Worm (Caenorhabditis elegans) whole organism, midembryonic: ENCODE data around the gene exos-8.

ENCODE experiments used
- T22C8.4 ChIP-seq: fragments of 200-800 bp; sonication (Bioruptor generic); IDR thresholded peaks from 2 replicates; pipeline ENCODE4 v1.3.6; 2022; ENCODE audit warnings: missing genetic modification characterization, missing compliant biosample characterization
- cog-1 ChIP-seq: sonication (generic microtip); optimal IDR thresholded peaks from 2 replicates; lab custom pipeline; 2016; ENCODE audit warnings: missing genetic modification characterization, missing compliant biosample characterization
- flt-1 ChIP-seq: fragments of 200-800 bp; sonication (Bioruptor generic); IDR thresholded peaks from 2 replicates; pipeline ENCODE4 v1.3.6; 2022; ENCODE audit warnings: missing genetic modification characterization, missing compliant biosample characterization
- klf-2 ChIP-seq: fragments of 200-800 bp; sonication (Bioruptor generic); conservative IDR thresholded peaks from 2 replicates; pipeline ENCODE4 v1.3.6; 2022; ENCODE audit warnings: missing genetic modification reagents, missing genetic modification characterization, missing compliant biosample characterization
- med-1 ChIP-seq: sonication (generic microtip); optimal IDR thresholded peaks from 2 replicates; lab custom pipeline; 2017; ENCODE audit warnings: missing genetic modification characterization, mild to moderate bottlenecking, missing compliant biosample characterization, antibody characterized with exemption, missing genetic modification reagents; ENCODE audit not compliant: insufficient read depth
- ref-1 ChIP-seq: fragments of 200-800 bp; sonication (Bioruptor generic); conservative IDR thresholded peaks from 2 replicates; pipeline ENCODE4 v1.3.6; 2022; ENCODE audit warnings: missing genetic modification reagents, missing genetic modification characterization, missing compliant biosample characterization
- tab-1 ChIP-seq: fragments of 200-800 bp; sonication (Bioruptor generic); IDR thresholded peaks from 2 replicates; pipeline ENCODE4 v1.3.6; 2022; ENCODE audit warnings: missing genetic modification characterization, missing compliant biosample characterization
- ztf-23 ChIP-seq: fragments of 200-800 bp; sonication (Bioruptor generic); IDR thresholded peaks from 2 replicates; pipeline ENCODE4 v1.3.6; 2022; ENCODE audit warnings: missing genetic modification reagents, missing genetic modification characterization, missing compliant biosample characterization
- ztf-29 ChIP-seq: fragments of 200-800 bp; sonication (Bioruptor generic); IDR thresholded peaks from 2 replicates; pipeline ENCODE4 v1.3.6; 2022; ENCODE audit warnings: missing genetic modification reagents, missing genetic modification characterization, missing compliant biosample characterization

Gene exos-8

DNA sequence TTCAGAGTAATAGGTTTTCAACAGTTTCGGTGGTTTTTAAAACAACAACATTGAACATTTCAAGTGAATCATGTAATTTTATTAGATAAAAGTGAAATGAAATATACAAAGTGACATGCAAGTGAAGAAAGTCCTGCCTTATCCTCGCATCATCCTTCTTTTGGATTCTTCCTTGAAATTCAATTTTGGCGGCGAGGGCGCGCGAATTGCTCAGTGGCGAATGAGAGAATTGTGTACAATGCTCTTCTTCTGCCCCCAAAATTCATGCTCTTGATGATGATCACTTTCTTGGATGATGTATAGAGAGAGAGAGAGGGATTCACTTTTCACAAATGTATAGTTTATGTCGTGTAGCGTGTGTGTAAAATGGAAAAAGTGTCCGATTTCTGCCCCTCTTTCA, 31.8 kb upstream of the exos-8 start:
- TF ChIP-seq med-1 (GFP tag; lab: Kevin White, UChicago) (no peak), klf-2 (GFP tag; lab: Robert Waterston, UW) (no peak), tab-1 (GFP tag; lab: Robert Waterston, UW) (no peak), flt-1 (GFP tag; lab: Robert Waterston, UW) (no peak), T22C8.4 (GFP tag; lab: Robert Waterston, UW) (no peak), ref-1 (GFP tag; lab: Robert Waterston, UW) (no peak), ztf-29 (no peak), cog-1 (tag; lab: Kevin White, UChicago) (no peak), ztf-23 (GFP tag; lab: Robert Waterston, UW) (no peak)

DNA sequence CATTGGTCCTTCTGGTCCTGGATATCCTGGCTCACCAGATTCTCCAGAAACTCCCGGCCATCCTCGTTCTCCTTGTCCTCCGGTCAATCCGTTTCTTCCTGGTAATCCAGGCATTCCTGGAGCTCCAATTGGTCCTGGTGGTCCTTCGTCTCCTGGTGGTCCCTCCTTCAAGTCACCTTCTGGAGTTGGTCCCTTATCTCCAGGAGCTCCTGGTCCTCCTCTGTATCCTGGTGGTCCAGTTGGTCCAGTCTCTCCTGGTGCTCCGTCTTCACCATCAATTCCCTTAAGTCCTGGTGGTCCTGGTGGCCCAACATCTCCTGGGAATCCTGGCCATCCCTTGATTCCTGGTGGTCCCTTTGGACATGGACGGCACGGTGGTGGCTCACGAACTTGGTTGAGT, 30.9 kb upstream of the exos-8 start:
- no peak for TF ChIP-seq med-1 (GFP tag; lab: Kevin White, UChicago)
- no peak for TF ChIP-seq T22C8.4 (GFP tag; lab: Robert Waterston, UW)
- TF ChIP-seq ztf-23 (GFP tag; lab: Robert Waterston, UW) = no peak; the same call in 1 of the 2 replicates
- TF ChIP-seq ref-1 (GFP tag; lab: Robert Waterston, UW) = no peak
- no peak for TF ChIP-seq cog-1 (tag; lab: Kevin White, UChicago)
- no peak for TF ChIP-seq ztf-29
- TF ChIP-seq klf-2 (GFP tag; lab: Robert Waterston, UW) = no peak
- TF ChIP-seq tab-1 (GFP tag; lab: Robert Waterston, UW) = no peak
- no peak for TF ChIP-seq flt-1 (GFP tag; lab: Robert Waterston, UW)

DNA sequence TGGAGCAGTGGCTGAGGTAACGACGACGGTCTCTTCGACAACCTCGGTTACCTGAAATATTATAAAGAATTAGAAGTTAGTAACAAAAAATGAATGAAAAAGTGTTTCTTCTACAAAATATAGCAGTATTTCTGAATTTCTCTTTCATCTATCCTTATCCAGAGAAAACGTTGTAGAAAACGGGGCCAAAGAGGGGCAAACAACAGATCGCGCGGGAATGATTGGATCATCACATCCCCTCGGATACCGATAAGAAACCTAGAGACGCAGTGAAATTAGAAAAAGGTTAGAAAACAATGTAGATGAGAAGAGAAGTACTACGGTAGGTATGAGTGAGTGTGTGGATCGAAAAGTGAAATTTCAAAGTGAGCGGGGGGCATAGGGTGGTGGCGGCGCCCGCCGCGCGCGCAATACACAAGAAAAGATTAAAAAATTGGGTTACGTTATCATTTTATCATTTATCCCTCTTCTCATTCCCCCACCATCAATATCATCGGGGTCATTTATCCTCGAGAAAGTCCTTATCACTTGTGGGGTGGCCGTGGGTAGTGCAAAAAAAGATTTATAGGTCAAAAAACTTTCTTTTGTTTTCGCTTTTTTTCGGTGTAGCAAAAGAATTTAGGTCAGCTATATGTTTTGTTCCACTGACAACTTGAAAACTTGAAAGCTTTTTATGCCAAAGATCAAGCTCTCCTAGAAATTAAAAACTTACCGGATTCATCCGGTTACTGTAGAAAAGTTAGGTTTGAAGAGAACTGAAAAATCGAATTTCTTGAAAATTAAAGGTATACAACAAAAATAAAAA, 29.1 kb upstream of the exos-8 start, which contains the start of the genes dpy-10 and T14B4.19:
dpy-10 (minus strand) TSS at position 51 of the 805 bp plus-strand sequence.
T14B4.19 (minus strand) TSS at position 755 of the 805 bp plus-strand sequence.
- TF ChIP-seq ref-1 (GFP tag; lab: Robert Waterston, UW) (no peak), T22C8.4 (GFP tag; lab: Robert Waterston, UW) (no peak), cog-1 (tag; lab: Kevin White, UChicago) (no peak), med-1 (GFP tag; lab: Kevin White, UChicago) (no peak), ztf-23 (GFP tag; lab: Robert Waterston, UW) (no peak), flt-1 (GFP tag; lab: Robert Waterston, UW) (no peak), ztf-29 (no peak)

ce11 chrII:6713003-6713402, 28.5 kb upstream of the exos-8 start:
- no peak for TF ChIP-seq flt-1 (GFP tag; lab: Robert Waterston, UW)
- no peak for TF ChIP-seq cog-1 (tag; lab: Kevin White, UChicago)
- TF ChIP-seq klf-2 (GFP tag; lab: Robert Waterston, UW) = no peak
- TF ChIP-seq T22C8.4 (GFP tag; lab: Robert Waterston, UW) = no peak
- no peak for TF ChIP-seq ref-1 (GFP tag; lab: Robert Waterston, UW)
- no peak for TF ChIP-seq med-1 (GFP tag; lab: Kevin White, UChicago)
- no peak for TF ChIP-seq tab-1 (GFP tag; lab: Robert Waterston, UW)
- TF ChIP-seq ztf-23 (GFP tag; lab: Robert Waterston, UW) = no peak

DNA sequence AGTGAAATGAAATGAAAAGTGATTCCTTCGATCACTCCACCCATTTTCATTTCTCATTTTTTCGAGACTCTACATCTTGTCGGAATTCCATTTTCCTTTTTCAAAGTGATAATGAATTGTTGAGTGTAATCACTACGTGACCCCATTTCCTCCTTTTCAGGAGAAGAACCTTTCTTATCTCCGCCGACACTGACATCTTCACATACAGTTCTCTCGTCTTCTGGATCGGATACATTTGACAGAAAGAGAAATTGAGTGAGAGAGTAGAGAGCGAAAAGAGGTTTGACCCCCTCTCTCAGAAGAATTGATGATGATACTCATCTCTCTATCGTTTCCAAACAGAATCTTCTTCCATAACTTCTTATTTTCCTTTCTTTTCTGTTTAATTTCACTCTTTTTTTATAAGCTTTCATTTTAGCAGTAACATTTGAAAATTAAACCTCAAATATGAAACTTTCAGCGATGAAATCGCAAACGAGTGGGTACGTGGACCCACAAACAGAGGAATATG, 27.6 kb upstream of the exos-8 start, which contains the start of gene dpy-2:
dpy-2 (plus strand) TSS at position 461 of the 511 bp plus-strand sequence.
- no peak for TF ChIP-seq med-1 (GFP tag; lab: Kevin White, UChicago)
- no peak for TF ChIP-seq cog-1 (tag; lab: Kevin White, UChicago)
- TF ChIP-seq flt-1 (GFP tag; lab: Robert Waterston, UW) = no peak
- TF ChIP-seq ref-1 (GFP tag; lab: Robert Waterston, UW) = no peak
- no peak for TF ChIP-seq ztf-23 (GFP tag; lab: Robert Waterston, UW)
- TF ChIP-seq ztf-29 = no peak
- no peak for TF ChIP-seq tab-1 (GFP tag; lab: Robert Waterston, UW)

ce11 chrII:6715853-6716252, 25.6 kb upstream of the exos-8 start:
- TF ChIP-seq cog-1 (tag; lab: Kevin White, UChicago) = no peak
- TF ChIP-seq ztf-29 = no peak
- no peak for TF ChIP-seq med-1 (GFP tag; lab: Kevin White, UChicago)
- TF ChIP-seq ref-1 (GFP tag; lab: Robert Waterston, UW) = no peak
- TF ChIP-seq ztf-23 (GFP tag; lab: Robert Waterston, UW) = no peak
- no peak for TF ChIP-seq klf-2 (GFP tag; lab: Robert Waterston, UW)
- no peak for TF ChIP-seq flt-1 (GFP tag; lab: Robert Waterston, UW)
- TF ChIP-seq tab-1 (GFP tag; lab: Robert Waterston, UW) = no peak
- no peak for TF ChIP-seq T22C8.4 (GFP tag; lab: Robert Waterston, UW)

DNA sequence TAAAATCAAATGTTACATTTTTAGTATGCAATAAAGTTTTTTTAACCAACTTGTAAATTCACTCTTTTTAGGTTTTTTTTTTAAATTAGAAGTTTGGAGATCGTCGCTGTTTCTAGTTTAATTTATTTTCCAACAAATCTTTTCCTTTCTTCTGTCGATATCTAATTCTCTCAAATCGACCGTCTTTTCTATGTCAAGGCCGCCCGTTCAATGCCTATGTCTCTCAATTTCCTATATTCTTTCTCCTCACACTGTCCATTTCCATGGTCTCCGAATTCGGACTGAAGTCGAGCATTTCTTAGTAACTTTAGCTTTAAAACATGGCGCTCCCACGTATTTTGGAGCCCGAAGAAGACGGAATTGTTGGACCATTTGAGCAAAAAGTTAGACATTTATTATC, 24.9 kb upstream of the exos-8 start, which contains the start of the genes T14B4.5 and T14B4.20:
T14B4.5 (plus strand) TSS at position 226 of the 400 bp plus-strand sequence.
T14B4.20 (plus strand) TSS at position 264 of the 400 bp plus-strand sequence.
- TF ChIP-seq T22C8.4 (GFP tag; lab: Robert Waterston, UW) = no peak
- no peak for TF ChIP-seq ztf-29
- TF ChIP-seq ref-1 (GFP tag; lab: Robert Waterston, UW) = no peak

- TF ChIP-seq ztf-29 = no peak
- TF ChIP-seq T22C8.4 (GFP tag; lab: Robert Waterston, UW) = no peak
- no peak for TF ChIP-seq cog-1 (tag; lab: Kevin White, UChicago)
- no peak for TF ChIP-seq tab-1 (GFP tag; lab: Robert Waterston, UW)
- no peak for TF ChIP-seq ref-1 (GFP tag; lab: Robert Waterston, UW)
- no peak for TF ChIP-seq flt-1 (GFP tag; lab: Robert Waterston, UW)
- TF ChIP-seq klf-2 (GFP tag; lab: Robert Waterston, UW) = no peak
- no peak for TF ChIP-seq med-1 (GFP tag; lab: Kevin White, UChicago)
- TF ChIP-seq ztf-23 (GFP tag; lab: Robert Waterston, UW) = no peak
Measured at ce11 chrII:6718221-6718620, 23.3 kb upstream of the exos-8 start, which contains the start of gene tsp-10. TSS of gene tsp-10 (plus strand) at chrII:6718586.
